Fruit fly (Drosophila melanogaster): ENCODE data around the gene CG6834.

DNA sequence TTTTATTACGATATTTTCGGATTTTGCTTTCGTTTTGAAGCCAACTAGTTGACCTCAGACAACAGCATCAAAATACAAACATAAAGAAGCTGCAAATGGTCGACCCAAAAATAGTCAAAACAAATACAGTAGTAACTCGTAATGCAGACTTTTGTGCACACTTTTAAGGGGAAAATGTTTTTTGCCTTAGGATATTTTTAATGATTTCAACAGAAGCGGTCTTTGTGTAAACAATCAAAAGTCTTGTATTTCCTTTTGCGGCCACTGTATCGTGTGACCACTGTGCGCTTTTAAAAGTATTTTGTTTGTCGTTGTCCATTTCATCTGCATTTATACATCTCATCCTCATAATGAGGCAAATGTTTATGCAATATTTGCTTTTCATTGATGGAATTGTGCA, 38.5 kb downstream of the CG6834 start:
- TF ChIP-seq psq (optimal IDR thresholded peaks at IDR 0.05) (no peak), pan (optimal IDR thresholded peaks at IDR 0.05) (no peak), Dll (optimal IDR thresholded peaks at IDR 0.05) (no peak)
